Worm (Caenorhabditis elegans) whole organism, young adult: ENCODE data around the gene atf-4.

Source experiments
- B0261.1 ChIP-seq: sonication (generic microtip); optimal IDR thresholded peaks from 2 replicates; lab custom pipeline; 2016; ENCODE audit warnings: mild to moderate bottlenecking, missing genetic modification characterization, moderate library complexity, missing compliant biosample characterization
- lag-1 ChIP-seq: fragments of 200-800 bp; sonication (Bioruptor generic); IDR thresholded peaks from 2 replicates; pipeline ENCODE4 v1.3.6; 2022; ENCODE audit warnings: missing genetic modification reagents, missing genetic modification characterization, missing compliant biosample characterization
- rpc-1 ChIP-seq, 2 experiments: fragments of 150-350 bp in 1 of 2; sonication (generic microtip) in 1 of 2; optimal IDR thresholded peaks; 2 replicates each; lab custom pipeline; 2014 to 2018; ENCODE audit warnings: missing biosample characterization in 1 of 2, missing genetic modification characterization in 1 of 2, missing genetic modification reagents in 1 of 2, missing genotype in 1 of 2
- sea-2 ChIP-seq: fragments of 200-800 bp; sonication (Bioruptor generic); IDR thresholded peaks from 2 replicates; pipeline ENCODE4 v1.3.6; 2022; ENCODE audit warnings: missing genetic modification characterization, missing compliant biosample characterization
- somi-1 ChIP-seq: fragments of 200-800 bp; sonication (Bioruptor generic); optimal IDR thresholded peaks from 2 replicates; lab custom pipeline; 2018; ENCODE audit warnings: mild to moderate bottlenecking, missing genetic modification characterization, missing compliant biosample characterization
- unc-62 ChIP-seq: fragments of 150-350 bp; optimal IDR thresholded peaks from 2 replicates; lab custom pipeline; 2014; ENCODE audit warnings: missing biosample characterization, missing genetic modification reagents, missing genetic modification characterization

DNA sequence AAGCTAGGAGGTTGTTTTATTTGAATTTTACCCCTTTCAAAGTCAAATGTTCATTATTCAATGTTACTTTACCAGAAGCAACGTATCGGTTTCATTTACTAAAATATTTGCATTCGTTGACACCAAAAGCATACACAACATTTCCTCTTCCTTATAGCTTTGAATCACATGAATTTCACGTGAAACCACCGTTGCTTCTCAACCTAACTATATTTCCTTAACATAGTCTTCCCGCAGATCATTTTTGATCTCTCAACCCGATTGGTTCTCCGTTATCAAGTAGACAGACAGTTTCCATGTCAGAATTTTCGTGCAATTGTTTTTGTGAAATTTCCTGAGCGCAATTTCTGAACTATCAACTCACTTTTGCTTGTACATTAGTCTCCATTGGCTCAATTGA, 705 bp downstream of the atf-4 start:
- TF ChIP-seq lag-1 (GFP tag; lab: Robert Waterston, UW), result no peak
- TF ChIP-seq rpc-1 (optimal IDR thresholded peaks at IDR 0.05; lab: Kevin White, UChicago), result no peak
- TF ChIP-seq rpc-1 (tag; optimal IDR thresholded peaks at IDR 0.05; lab: Kevin White, UChicago), result no peak
- no peak for TF ChIP-seq sea-2
- TF ChIP-seq unc-62, result no peak
- no peak for TF ChIP-seq B0261.1 (tag; lab: Kevin White, UChicago)
- TF ChIP-seq somi-1, result no peak
